Worm (Caenorhabditis elegans): ENCODE data around the gene M7.12.

DNA sequence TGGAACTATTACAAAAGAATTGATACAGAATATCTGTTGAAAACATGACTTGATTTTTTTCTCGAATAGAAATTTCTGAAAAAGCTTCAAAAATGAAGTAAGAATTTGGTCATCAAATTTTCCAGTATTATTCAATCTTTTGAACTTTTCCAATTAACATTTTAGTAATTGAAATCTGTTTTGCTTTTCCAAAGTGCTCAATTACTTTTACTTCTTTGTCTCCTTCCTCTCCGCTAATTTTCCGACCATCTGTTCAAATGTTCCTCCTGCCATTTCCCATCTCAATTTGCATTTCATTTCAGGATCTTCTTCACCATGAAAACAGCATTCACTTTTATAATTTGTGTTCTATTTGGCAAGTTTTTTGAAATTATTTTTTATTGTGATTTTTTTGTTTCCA lies 48.9 kb downstream of the M7.12 start, which contains the start of gene F36H1.11:
- no peak for TF ChIP-seq lin-13 (tag; optimal IDR thresholded peaks at IDR 0.05)
- TF ChIP-seq nhr-12 (tag; optimal IDR thresholded peaks at IDR 0.05), result no peak
- TF ChIP-seq nhr-76 (tag; optimal IDR thresholded peaks at IDR 0.05), result no peak
- TF ChIP-seq ztf-11 (tag; optimal IDR thresholded peaks at IDR 0.05), result no peak
- TF ChIP-seq pha-4 (tag; optimal IDR thresholded peaks at IDR 0.05), result no peak
- TF ChIP-seq mls-2 (tag; optimal IDR thresholded peaks at IDR 0.05), result no peak

Data from whole organism, mixed stage, embryonic.